Fruit fly (Drosophila melanogaster) whole organism, pupa: ENCODE results near the gene CG13044.

ENCODE experiments used
- CG10348 ChIP-seq: fragments of 200-800 bp; sonication (Bioruptor generic); IDR thresholded peaks from 2 replicates; pipeline ENCODE4 v1.3.6; 2022; ENCODE audit warnings: missing biosample characterization, missing genetic modification characterization
- CG12605 ChIP-seq: fragments of 200-800 bp; sonication (Bioruptor generic); IDR thresholded peaks from 2 replicates; pipeline ENCODE4 v1.3.6; 2022; ENCODE audit warnings: missing biosample characterization, missing genetic modification characterization
- CG13204 ChIP-seq: fragments of 200-800 bp; sonication (Bioruptor generic); optimal IDR thresholded peaks from 2 replicates; lab custom pipeline; 2018; ENCODE audit warnings: missing biosample characterization, mild to moderate bottlenecking, missing genetic modification characterization, moderate library complexity
- CG14655 ChIP-seq: fragments of 200-800 bp; sonication (Bioruptor generic); optimal IDR thresholded peaks from 3 replicates; lab custom pipeline; 2017; ENCODE audit warnings: mild to moderate bottlenecking, missing biosample characterization, missing genetic modification reagents, missing genetic modification characterization
- CG15710 ChIP-seq: fragments of 200-800 bp; sonication (Bioruptor generic); optimal IDR thresholded peaks from 2 replicates; lab custom pipeline; 2018; ENCODE audit warnings: missing biosample characterization, mild to moderate bottlenecking, missing genetic modification characterization, moderate library complexity
- CG17806 ChIP-seq: fragments of 200-800 bp; sonication (Bioruptor generic); optimal IDR thresholded peaks from 2 replicates; lab custom pipeline; 2018; ENCODE audit warnings: missing biosample characterization, mild to moderate bottlenecking, missing genetic modification characterization, moderate library complexity
- CG32121 ChIP-seq: fragments of 200-800 bp; sonication (Bioruptor generic); IDR thresholded peaks from 2 replicates; pipeline ENCODE4 v1.3.6; 2022; ENCODE audit warnings: missing biosample characterization, missing genetic modification characterization
- CG34367 ChIP-seq: fragments of 200-800 bp; sonication (Bioruptor generic); optimal IDR thresholded peaks from 2 replicates; lab custom pipeline; 2018; ENCODE audit warnings: missing biosample characterization, mild to moderate bottlenecking, missing genetic modification characterization
- CG4496 ChIP-seq: fragments of 200-800 bp; sonication (Bioruptor generic); IDR thresholded peaks from 3 replicates; pipeline ENCODE4 v1.3.6; 2022; ENCODE audit warnings: missing biosample characterization, missing genetic modification characterization
- CG8159 ChIP-seq: fragments of 200-800 bp; sonication (Bioruptor generic); optimal IDR thresholded peaks from 3 replicates; lab custom pipeline; 2018; ENCODE audit warnings: missing biosample characterization, mild to moderate bottlenecking, missing genetic modification characterization, moderate library complexity
- CG8301 ChIP-seq: fragments of 200-800 bp; sonication (Bioruptor generic); optimal IDR thresholded peaks from 2 replicates; lab custom pipeline; 2018; ENCODE audit warnings: missing biosample characterization, mild to moderate bottlenecking, missing genetic modification characterization
- CG9948 ChIP-seq: fragments of 200-800 bp; sonication (Bioruptor generic); optimal IDR thresholded peaks from 2 replicates; lab custom pipeline; 2018; ENCODE audit warnings: missing biosample characterization, mild to moderate bottlenecking, missing genetic modification characterization, moderate library complexity
- D1 ChIP-seq: fragments of 200-800 bp; sonication (Bioruptor generic); optimal IDR thresholded peaks from 2 replicates; lab custom pipeline; 2018; ENCODE audit warnings: missing biosample characterization, mild to moderate bottlenecking, missing genetic modification characterization, moderate library complexity
- EcR ChIP-seq: fragments of 200-800 bp; sonication (Bioruptor generic); optimal IDR thresholded peaks from 3 replicates; lab custom pipeline; 2019; ENCODE audit warnings: missing biosample characterization, missing genetic modification characterization, mild to moderate bottlenecking, moderate library complexity, missing genetic modification reagents
- Ets98B ChIP-seq: fragments of 200-800 bp; sonication (Bioruptor generic); IDR thresholded peaks from 2 replicates; pipeline ENCODE4 v1.3.6; 2022; ENCODE audit warnings: missing biosample characterization, missing genetic modification characterization
- Pif1A ChIP-seq: fragments of 200-800 bp; sonication (Bioruptor generic); optimal IDR thresholded peaks from 3 replicates; lab custom pipeline; 2016; ENCODE audit warnings: missing biosample characterization, missing genetic modification characterization
- Pif1B ChIP-seq: fragments of 200-800 bp; sonication (Bioruptor generic); optimal IDR thresholded peaks from 3 replicates; lab custom pipeline; 2016; ENCODE audit warnings: missing biosample characterization, missing genetic modification characterization
- Snoo ChIP-seq: fragments of 200-800 bp; sonication (Bioruptor generic); optimal IDR thresholded peaks from 3 replicates; lab custom pipeline; 2017; ENCODE audit warnings: missing biosample characterization, mild to moderate bottlenecking, missing genetic modification characterization, inconsistent platforms
- fd96Ca ChIP-seq: fragments of 200-800 bp; sonication (Bioruptor generic); IDR thresholded peaks from 3 replicates; pipeline ENCODE4 v1.3.6; 2022; ENCODE audit warnings: missing biosample characterization, missing genetic modification characterization
- gl ChIP-seq: fragments of 200-800 bp; sonication (Bioruptor generic); optimal IDR thresholded peaks from 2 replicates; lab custom pipeline; 2018; ENCODE audit warnings: missing biosample characterization, mild to moderate bottlenecking, missing genetic modification characterization
- rn ChIP-seq: fragments of 200-800 bp; sonication (Bioruptor generic); IDR thresholded peaks from 2 replicates; pipeline ENCODE4 v1.3.6; 2022; ENCODE audit warnings: missing biosample characterization, missing genetic modification characterization

CG13044 gene

DNA sequence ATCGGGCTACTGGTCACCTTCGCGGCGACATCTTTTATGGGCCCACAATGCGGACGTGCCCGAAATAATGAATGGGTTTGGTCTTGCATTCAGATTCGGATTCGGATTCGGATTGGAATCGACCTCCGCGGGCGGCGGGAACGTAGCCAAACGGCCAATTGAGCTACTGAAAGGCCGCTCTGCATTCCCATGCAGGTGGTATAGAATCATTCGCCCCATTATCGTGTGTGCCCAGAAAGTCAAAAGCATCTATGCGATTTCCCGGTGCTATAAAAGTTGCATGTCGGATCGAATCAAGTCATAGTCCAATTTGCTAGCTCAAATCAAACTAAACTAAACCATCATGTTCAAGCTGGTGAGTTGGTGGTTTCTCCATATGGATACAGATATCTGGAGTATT lies 33.9 kb downstream of the CG13044 start, which contains the start of gene CG13068:
Gene CG13068, plus strand, starts transcription at position 301 of the 400 bp plus-strand sequence.
- TF ChIP-seq CG17806: no peak
- no peak for TF ChIP-seq Ets98B (GFP tag; lab: Robert Waterston, UW)
- no peak for TF ChIP-seq CG4496 (GFP tag; lab: Robert Waterston, UW)
- no peak for TF ChIP-seq EcR (GFP tag; lab: Kevin White, UChicago)
- no peak for TF ChIP-seq Pif1A (GFP tag; lab: Kevin White, UChicago)
- TF ChIP-seq Pif1B (GFP tag; lab: Kevin White, UChicago): no peak
- TF ChIP-seq CG14655 (GFP tag; lab: Kevin White, UChicago): no peak

DNA sequence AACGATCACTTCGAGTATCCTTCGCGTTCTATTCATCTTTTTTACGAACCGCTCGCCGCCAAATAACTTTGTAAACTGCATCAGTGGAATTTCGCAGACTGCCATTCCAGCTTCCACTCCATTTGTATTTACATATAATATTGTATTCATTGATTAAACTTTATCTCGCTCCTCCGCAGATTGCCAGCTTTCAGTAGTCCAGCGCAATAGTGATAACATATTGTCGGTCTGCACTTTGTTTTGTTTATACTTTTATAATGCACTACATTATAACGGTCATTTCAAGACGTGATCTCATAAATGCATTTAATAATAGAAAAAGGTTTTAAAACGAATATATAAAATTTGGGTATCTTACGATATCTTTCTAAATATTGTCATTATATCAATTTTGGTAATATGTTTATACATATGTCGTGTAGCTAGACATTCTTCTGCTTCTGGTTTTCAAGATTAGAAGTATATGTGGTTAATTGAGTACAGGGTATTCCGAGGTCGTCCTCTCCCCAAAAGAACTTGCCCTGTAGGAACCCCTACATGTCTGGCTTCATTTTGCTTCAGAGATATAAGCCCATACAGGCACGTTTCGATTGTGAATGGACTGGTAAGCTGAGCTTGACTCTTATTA lies 34.8 kb downstream of the CG13044 start, which contains the start of gene CG4950:
Gene CG4950, minus strand, starts transcription at position 51 of the 628 bp plus-strand sequence.
- TF ChIP-seq CG9948 (tag; lab: Kevin White, UChicago) (peak; percentile 53), CG10348 (GFP tag; lab: Robert Waterston, UW) (no peak), CG17806 (peak; percentile 57), CG15710 (tag; lab: Kevin White, UChicago) (peak; percentile 73), Pif1B (GFP tag; lab: Kevin White, UChicago) (peak; percentile 10), CG13204 (GFP tag; lab: Kevin White, UChicago) (no peak), CG8301 (peak; percentile 45), gl (tag; lab: Kevin White, UChicago) (peak; percentile 12), Pif1A (GFP tag; lab: Kevin White, UChicago) (peak; percentile 22), CG14655 (GFP tag; lab: Kevin White, UChicago) (peak; percentile 65), CG34367 (tag; lab: Kevin White, UChicago) (peak; percentile 45), CG8159 (tag; lab: Kevin White, UChicago) (peak; percentile 75), Ets98B (GFP tag; lab: Robert Waterston, UW) (no peak)

DNA sequence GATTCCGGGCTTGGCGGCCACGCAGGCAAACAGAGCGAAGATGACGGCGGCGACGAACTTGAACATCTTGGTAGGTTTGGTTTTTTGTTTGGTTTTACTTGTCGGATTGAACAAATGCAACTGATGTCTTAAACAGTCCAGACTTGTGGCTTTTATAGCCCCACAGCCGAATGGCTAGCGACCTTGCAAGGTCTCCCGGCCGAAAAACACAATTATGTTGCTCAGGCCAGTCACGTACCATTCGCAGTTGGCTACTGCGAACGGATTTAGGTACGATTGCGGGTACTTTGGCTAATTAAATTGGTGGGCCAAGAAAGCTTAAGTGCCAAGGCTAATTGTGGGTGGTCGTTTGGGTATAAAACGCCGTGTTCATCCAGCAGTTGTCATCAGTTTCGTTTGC lies 38.0 kb downstream of the CG13044 start, which contains the start of the genes CG13051 and CG13069:
Gene CG13051, minus strand, starts transcription at position 101 of the 400 bp plus-strand sequence.
Gene CG13069, plus strand, starts transcription at position 386 of the 400 bp plus-strand sequence.
- TF ChIP-seq EcR (GFP tag; lab: Kevin White, UChicago): no peak
- TF ChIP-seq rn (GFP tag; lab: Robert Waterston, UW): no peak
- no peak for TF ChIP-seq CG8159 (tag; lab: Kevin White, UChicago)
- no peak for TF ChIP-seq CG32121 (GFP tag; lab: Robert Waterston, UW)
- TF ChIP-seq CG4496 (GFP tag; lab: Robert Waterston, UW): no peak
- no peak for TF ChIP-seq Ets98B (GFP tag; lab: Robert Waterston, UW)
- TF ChIP-seq CG14655 (GFP tag; lab: Kevin White, UChicago): no peak
- no peak for TF ChIP-seq gl (tag; lab: Kevin White, UChicago)
- no peak for TF ChIP-seq Pif1B (GFP tag; lab: Kevin White, UChicago)
- no peak for TF ChIP-seq Snoo
- no peak for TF ChIP-seq CG34367 (tag; lab: Kevin White, UChicago)
- no peak for TF ChIP-seq CG15710 (tag; lab: Kevin White, UChicago)
- no peak for TF ChIP-seq CG12605 (GFP tag; lab: Robert Waterston, UW)
- TF ChIP-seq, all 21 proteins: peak for 0

DNA sequence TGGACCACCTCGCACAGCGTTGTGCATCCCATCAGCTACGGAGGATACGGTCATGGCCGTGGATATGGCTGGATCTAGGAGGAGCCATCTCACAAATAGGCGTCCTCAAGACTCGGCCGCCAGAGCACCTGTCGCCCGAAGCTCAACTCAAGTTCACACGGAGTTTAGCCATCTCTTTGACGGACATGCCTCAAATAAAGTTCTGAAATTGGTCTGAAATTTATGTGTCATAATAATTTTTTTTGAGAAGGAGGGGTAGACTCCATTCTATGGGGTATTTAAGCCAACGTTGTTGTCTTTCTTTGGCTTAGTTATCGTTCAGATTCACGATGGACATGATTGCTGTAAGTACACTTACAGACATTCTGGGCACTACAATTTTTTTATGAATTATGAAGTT lies 39.9 kb downstream of the CG13044 start, which contains the start of gene CG13070:
Gene CG13070, plus strand, starts transcription at position 301 of the 400 bp plus-strand sequence.
- TF ChIP-seq Snoo (no peak), gl (tag; lab: Kevin White, UChicago) (no peak), CG17806 (no peak), CG15710 (tag; lab: Kevin White, UChicago) (no peak), CG10348 (GFP tag; lab: Robert Waterston, UW) (no peak), EcR (GFP tag; lab: Kevin White, UChicago) (no peak), CG34367 (tag; lab: Kevin White, UChicago) (no peak), Ets98B (GFP tag; lab: Robert Waterston, UW) (no peak), CG14655 (GFP tag; lab: Kevin White, UChicago) (no peak), CG9948 (tag; lab: Kevin White, UChicago) (no peak)

DNA sequence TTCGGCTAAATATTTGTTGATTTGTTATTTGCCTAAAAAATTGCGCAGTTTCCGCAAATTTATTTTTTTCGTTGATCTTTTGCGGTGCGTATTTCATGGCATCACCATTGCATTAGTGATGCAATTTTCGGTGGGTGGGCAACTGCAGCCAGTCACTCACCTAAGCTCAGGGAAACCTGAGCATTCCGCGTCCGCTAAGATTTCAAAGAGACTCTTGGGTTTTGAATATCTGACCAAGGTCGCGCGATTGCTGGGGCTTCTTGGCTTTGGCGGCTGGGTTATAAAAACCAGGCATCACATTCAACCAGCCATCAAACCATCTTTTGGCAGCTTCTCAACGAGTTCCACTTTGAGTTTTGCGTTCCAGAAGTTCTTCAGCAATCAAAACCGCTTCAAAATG lies 40.5 kb downstream of the CG13044 start, which contains the start of gene CG13071:
Gene CG13071, plus strand, starts transcription at position 301 of the 400 bp plus-strand sequence.
- TF ChIP-seq CG9948 (tag; lab: Kevin White, UChicago): no peak
- no peak for TF ChIP-seq CG17806
- no peak for TF ChIP-seq CG10348 (GFP tag; lab: Robert Waterston, UW)
- no peak for TF ChIP-seq Snoo
- no peak for TF ChIP-seq gl (tag; lab: Kevin White, UChicago)
- TF ChIP-seq CG32121 (GFP tag; lab: Robert Waterston, UW): no peak
- no peak for TF ChIP-seq rn (GFP tag; lab: Robert Waterston, UW)
- no peak for TF ChIP-seq CG13204 (GFP tag; lab: Kevin White, UChicago)
- no peak for TF ChIP-seq Pif1B (GFP tag; lab: Kevin White, UChicago)
- TF ChIP-seq CG4496 (GFP tag; lab: Robert Waterston, UW): no peak
- TF ChIP-seq CG15710 (tag; lab: Kevin White, UChicago): no peak
- TF ChIP-seq D1 (tag; lab: Kevin White, UChicago): no peak
- no peak for TF ChIP-seq fd96Ca (GFP tag; lab: Robert Waterston, UW)
- no peak for TF ChIP-seq Ets98B (GFP tag; lab: Robert Waterston, UW)
- no peak for TF ChIP-seq CG8301
- TF ChIP-seq CG34367 (tag; lab: Kevin White, UChicago): no peak
- no peak for TF ChIP-seq CG12605 (GFP tag; lab: Robert Waterston, UW)
